Fruit fly (Drosophila melanogaster) whole organism, prepupa: ENCODE results near the gene CG1542.

Experiments
- CG10631 ChIP-seq: fragments of 200-800 bp; sonication (Bioruptor generic); optimal IDR thresholded peaks from 2 replicates; lab custom pipeline; 2016; ENCODE audit warnings: missing biosample characterization, missing genetic modification characterization
- CG10669 ChIP-seq: fragments of 200-800 bp; sonication (Bioruptor generic); optimal IDR thresholded peaks from 3 replicates; lab custom pipeline; 2018; ENCODE audit warnings: missing biosample characterization, mild to moderate bottlenecking, missing genetic modification characterization, moderate library complexity
- CG11294 ChIP-seq: fragments of 200-800 bp; sonication (Bioruptor generic); IDR thresholded peaks from 2 replicates; pipeline ENCODE4 v1.3.6; 2022; ENCODE audit warnings: missing biosample characterization, missing genetic modification characterization
- CG11902 ChIP-seq: fragments of 200-800 bp; sonication (Bioruptor generic); optimal IDR thresholded peaks from 3 replicates; lab custom pipeline; 2016; ENCODE audit warnings: missing biosample characterization, missing genetic modification characterization
- CG15336 ChIP-seq: fragments of 200-800 bp; sonication (Bioruptor generic); IDR thresholded peaks from 2 replicates; pipeline ENCODE4 v1.3.6; 2022; ENCODE audit warnings: missing biosample characterization, missing genetic modification characterization
- CG1621 ChIP-seq: fragments of 200-800 bp; sonication (Bioruptor generic); optimal IDR thresholded peaks from 3 replicates; lab custom pipeline; 2018; ENCODE audit warnings: missing biosample characterization, mild to moderate bottlenecking, missing genetic modification characterization
- CG16779 ChIP-seq: fragments of 200-800 bp; sonication (Bioruptor generic); optimal IDR thresholded peaks from 3 replicates; lab custom pipeline; 2017; ENCODE audit warnings: missing biosample characterization, mild to moderate bottlenecking, missing genetic modification characterization
- CG3032 ChIP-seq: fragments of 200-800 bp; optimal IDR thresholded peaks from 2 replicates; lab custom pipeline; 2019; ENCODE audit warnings: missing biosample characterization, mild to moderate bottlenecking, missing genetic modification characterization, moderate library complexity
- CG31627 ChIP-seq: fragments of 200-800 bp; sonication (Bioruptor generic); optimal IDR thresholded peaks from 3 replicates; lab custom pipeline; 2016; ENCODE audit warnings: missing biosample characterization, missing genetic modification characterization
- CG32006 ChIP-seq: fragments of 200-800 bp; sonication (Bioruptor generic); optimal IDR thresholded peaks from 3 replicates; lab custom pipeline; 2017; ENCODE audit warnings: missing biosample characterization, mild to moderate bottlenecking, missing genetic modification characterization
- CG34406 ChIP-seq: fragments of 200-800 bp; sonication (Bioruptor generic); optimal IDR thresholded peaks from 3 replicates; lab custom pipeline; 2016; ENCODE audit warnings: missing biosample characterization, missing genetic modification characterization
- CG3919 ChIP-seq: fragments of 200-800 bp; sonication (Bioruptor generic); optimal IDR thresholded peaks from 3 replicates; lab custom pipeline; 2016; ENCODE audit warnings: missing biosample characterization, missing genetic modification characterization
- CG6163 ChIP-seq: fragments of 200-800 bp; sonication (Bioruptor generic); IDR thresholded peaks from 3 replicates; pipeline ENCODE4 v1.3.6; 2022; ENCODE audit warnings: missing biosample characterization, missing genetic modification characterization
- CG6276 ChIP-seq: fragments of 200-800 bp; sonication (Bioruptor generic); optimal IDR thresholded peaks from 2 replicates; lab custom pipeline; 2017; ENCODE audit warnings: missing biosample characterization, mild to moderate bottlenecking, missing genetic modification characterization
- CG6792 ChIP-seq: fragments of 200-800 bp; sonication (Bioruptor generic); optimal IDR thresholded peaks from 3 replicates; lab custom pipeline; 2016; ENCODE audit warnings: missing biosample characterization, missing genetic modification characterization
- CG6808 ChIP-seq: fragments of 200-800 bp; sonication (Bioruptor generic); optimal IDR thresholded peaks from 3 replicates; lab custom pipeline; 2017; ENCODE audit warnings: missing biosample characterization, missing genetic modification characterization, mild to moderate bottlenecking, moderate library complexity, missing genetic modification reagents
- CG6854 ChIP-seq: fragments of 200-800 bp; sonication (Bioruptor generic); optimal IDR thresholded peaks from 2 replicates; lab custom pipeline; 2017; ENCODE audit warnings: missing biosample characterization, mild to moderate bottlenecking, missing genetic modification characterization
- CG7368 ChIP-seq: fragments of 200-800 bp; sonication (Bioruptor generic); optimal IDR thresholded peaks from 3 replicates; lab custom pipeline; 2016; ENCODE audit warnings: missing biosample characterization, missing genetic modification characterization
- CG8119 ChIP-seq: fragments of 200-800 bp; sonication (Bioruptor generic); IDR thresholded peaks from 3 replicates; pipeline ENCODE4 v1.3.6; 2022; ENCODE audit warnings: missing biosample characterization, missing genetic modification characterization
- CG8319 ChIP-seq: fragments of 200-800 bp; sonication (Bioruptor generic); optimal IDR thresholded peaks from 3 replicates; lab custom pipeline; 2016; ENCODE audit warnings: missing biosample characterization, missing genetic modification characterization
- Eip78C ChIP-seq: fragments of 200-800 bp; sonication (Bioruptor generic); peaks from one replicate; lab custom pipeline; 2016; ENCODE audit warnings: missing biosample characterization, missing genetic modification characterization
- Ets21C ChIP-seq: fragments of 200-800 bp; sonication (Bioruptor generic); optimal IDR thresholded peaks from 3 replicates; lab custom pipeline; 2016; ENCODE audit warnings: missing biosample characterization, missing genetic modification characterization
- Ets96B ChIP-seq: fragments of 200-800 bp; optimal IDR thresholded peaks from 2 replicates; lab custom pipeline; 2019; ENCODE audit warnings: missing biosample characterization, mild to moderate bottlenecking, missing genetic modification characterization, moderate library complexity
- Hr39 ChIP-seq: fragments of 200-800 bp; sonication (Bioruptor generic); optimal IDR thresholded peaks from 2 replicates; lab custom pipeline; 2016; ENCODE audit warnings: missing biosample characterization, missing genetic modification characterization
- Hr4 ChIP-seq: fragments of 200-800 bp; sonication (Bioruptor generic); optimal IDR thresholded peaks from 3 replicates; lab custom pipeline; 2016; ENCODE audit warnings: missing biosample characterization, missing genetic modification characterization
- Lpt ChIP-seq: fragments of 200-800 bp; sonication (Bioruptor generic); optimal IDR thresholded peaks from 3 replicates; lab custom pipeline; 2016; ENCODE audit warnings: missing biosample characterization, missing genetic modification characterization
- Met ChIP-seq: fragments of 200-800 bp; sonication (Bioruptor generic); optimal IDR thresholded peaks from 3 replicates; lab custom pipeline; 2016; ENCODE audit warnings: missing biosample characterization, missing genetic modification characterization
- OdsH ChIP-seq: fragments of 200-800 bp; sonication (Bioruptor generic); optimal IDR thresholded peaks from 3 replicates; lab custom pipeline; 2016; ENCODE audit warnings: missing biosample characterization, missing genetic modification characterization
- Sox102F ChIP-seq: fragments of 200-800 bp; sonication (Bioruptor generic); optimal IDR thresholded peaks from 2 replicates; lab custom pipeline; 2016; ENCODE audit warnings: missing biosample characterization, mild to moderate bottlenecking, missing genetic modification characterization
- Sox15 ChIP-seq: fragments of 200-800 bp; sonication (Bioruptor generic); optimal IDR thresholded peaks from 3 replicates; lab custom pipeline; 2016; ENCODE audit warnings: missing biosample characterization, missing genetic modification characterization
- achi ChIP-seq: fragments of 200-800 bp; sonication (Bioruptor generic); optimal IDR thresholded peaks from 3 replicates; lab custom pipeline; 2016; ENCODE audit warnings: missing biosample characterization, missing genetic modification characterization
- acj6 ChIP-seq: fragments of 200-800 bp; sonication (Bioruptor generic); optimal IDR thresholded peaks from 3 replicates; lab custom pipeline; 2016; ENCODE audit warnings: missing biosample characterization, missing genetic modification characterization
- cyc ChIP-seq: fragments of 200-800 bp; sonication (Bioruptor generic); optimal IDR thresholded peaks from 3 replicates; lab custom pipeline; 2016; ENCODE audit warnings: missing biosample characterization, missing genetic modification characterization
- dac ChIP-seq: fragments of 200-800 bp; sonication (Bioruptor generic); optimal IDR thresholded peaks from 2 replicates; lab custom pipeline; 2017; ENCODE audit warnings: missing biosample characterization, mild to moderate bottlenecking, missing genetic modification characterization
- esn ChIP-seq: fragments of 200-800 bp; sonication (Bioruptor generic); optimal IDR thresholded peaks from 2 replicates; lab custom pipeline; 2016; ENCODE audit warnings: missing biosample characterization, mild to moderate bottlenecking, missing genetic modification characterization, moderate library complexity
- fd59A ChIP-seq: fragments of 200-800 bp; sonication (Bioruptor generic); optimal IDR thresholded peaks from 2 replicates; lab custom pipeline; 2017; ENCODE audit warnings: missing biosample characterization, mild to moderate bottlenecking, missing genetic modification characterization, missing genetic modification reagents
- fd85E ChIP-seq: fragments of 200-800 bp; sonication (Bioruptor generic); optimal IDR thresholded peaks from 3 replicates; lab custom pipeline; 2016; ENCODE audit warnings: missing biosample characterization, missing genetic modification characterization
- fkh ChIP-seq: fragments of 200-800 bp; sonication (Bioruptor generic); optimal IDR thresholded peaks from 3 replicates; lab custom pipeline; 2017; ENCODE audit warnings: missing biosample characterization, mild to moderate bottlenecking, missing genetic modification characterization, moderate library complexity
- lz ChIP-seq: fragments of 200-800 bp; sonication (Bioruptor generic); optimal IDR thresholded peaks from 3 replicates; lab custom pipeline; 2016; ENCODE audit warnings: missing biosample characterization, missing genetic modification characterization
- pdm3 ChIP-seq: fragments of 200-800 bp; sonication (Bioruptor generic); optimal IDR thresholded peaks from 3 replicates; lab custom pipeline; 2016; ENCODE audit warnings: missing biosample characterization, missing genetic modification characterization
- salr ChIP-seq, 2 experiments: fragments of 200-800 bp; sonication (Bioruptor generic); optimal IDR thresholded peaks; 3 replicates each; lab custom pipeline; 2016 to 2018; ENCODE audit warnings: missing biosample characterization in 2 of 2, missing genetic modification characterization in 2 of 2, mild to moderate bottlenecking in 1 of 2
- spab ChIP-seq: fragments of 200-800 bp; sonication (Bioruptor generic); optimal IDR thresholded peaks from 2 replicates; lab custom pipeline; 2017; ENCODE audit warnings: missing biosample characterization, mild to moderate bottlenecking, missing genetic modification characterization, missing genetic modification reagents
- ss ChIP-seq, 2 experiments: fragments of 200-800 bp; sonication (Bioruptor generic); optimal IDR thresholded peaks; 2 replicates in 1 of 2; 3 replicates in 1 of 2; lab custom pipeline; 2017 to 2018; ENCODE audit warnings: mild to moderate bottlenecking in 2 of 2, missing biosample characterization in 2 of 2, missing genetic modification characterization in 2 of 2, moderate library complexity in 1 of 2
- svp ChIP-seq: fragments of 200-800 bp; sonication (Bioruptor generic); peaks from one replicate; lab custom pipeline; 2016; ENCODE audit warnings: missing biosample characterization, missing genetic modification characterization
- topi ChIP-seq: fragments of 200-800 bp; sonication (Bioruptor generic); optimal IDR thresholded peaks from 3 replicates; lab custom pipeline; 2016; ENCODE audit warnings: missing biosample characterization, missing genetic modification characterization
- vri ChIP-seq: fragments of 200-800 bp; sonication (Bioruptor generic); optimal IDR thresholded peaks from 3 replicates; lab custom pipeline; 2016; ENCODE audit warnings: missing biosample characterization, mild to moderate bottlenecking, missing genetic modification characterization

CG1542 gene

dm6 chr3R:31250426-31251034, 37.3 kb downstream of the CG1542 start (continued):
- TF ChIP-seq Lpt (GFP tag; lab: Kevin White, UChicago), result no peak
- TF ChIP-seq CG10669 (GFP tag; lab: Kevin White, UChicago), result no peak
- TF ChIP-seq CG31627, result no peak
- peak; percentile 39 for TF ChIP-seq CG32006 (GFP tag; lab: Kevin White, UChicago)
- TF ChIP-seq topi (GFP tag; lab: Kevin White, UChicago), result no peak
- no peak for TF ChIP-seq ss (GFP tag; optimal IDR thresholded peaks at IDR 0.05; lab: Kevin White, UChicago)
- no peak for TF ChIP-seq spab (GFP tag; lab: Kevin White, UChicago)
- TF ChIP-seq Hr39 (GFP tag; lab: Kevin White, UChicago), result no peak
- TF ChIP-seq CG15336 (GFP tag; lab: Robert Waterston, UW), result no peak
- no peak for TF ChIP-seq CG6854 (GFP tag; lab: Kevin White, UChicago)
- TF ChIP-seq CG11294, result no peak
- no peak for TF ChIP-seq achi
- TF ChIP-seq fkh (GFP tag; lab: Kevin White, UChicago), result no peak
- TF ChIP-seq CG7368 (GFP tag; lab: Kevin White, UChicago), result no peak
- TF ChIP-seq pdm3 (GFP tag; lab: Kevin White, UChicago), result peak; percentile 33
- no peak for TF ChIP-seq dac
- TF ChIP-seq Sox102F (GFP tag; lab: Kevin White, UChicago), result no peak
- peak; percentile 11 for TF ChIP-seq CG10631
- no peak for TF ChIP-seq CG34406 (GFP tag; lab: Kevin White, UChicago)
- no peak for TF ChIP-seq acj6 (GFP tag; lab: Kevin White, UChicago)
- peak; percentile 16; the same call in 1 of the 3 replicates for TF ChIP-seq CG6163 (GFP tag; lab: Robert Waterston, UW)
- TF ChIP-seq svp (GFP tag; lab: Kevin White, UChicago), result no peak
- no peak for TF ChIP-seq CG3919 (GFP tag; lab: Kevin White, UChicago)
- no peak for TF ChIP-seq Ets96B (tag; lab: Kevin White, UChicago)
- TF ChIP-seq CG1621 (tag; lab: Kevin White, UChicago), result peak; percentile 8
- TF ChIP-seq CG8319, result no peak
- TF ChIP-seq cyc (GFP tag; lab: Kevin White, UChicago), result no peak
- no peak for TF ChIP-seq CG11902 (GFP tag; lab: Kevin White, UChicago)
- TF ChIP-seq Hr4 (GFP tag; lab: Kevin White, UChicago), result peak; percentile 49
- TF ChIP-seq Met (GFP tag; lab: Kevin White, UChicago), result no peak

dm6 chr3R:31251130-31251770, 38.0 kb downstream of the CG1542 start:
- TF ChIP-seq CG6854 (GFP tag; lab: Kevin White, UChicago) (no peak), CG16779 (tag; lab: Kevin White, UChicago) (no peak), Ets21C (no peak), CG34406 (GFP tag; lab: Kevin White, UChicago) (peak; percentile 31), Sox15 (no peak), CG11294 (0 out of 2 replicates have a peak, but pooled peaks have one; percentile 50), fkh (GFP tag; lab: Kevin White, UChicago) (no peak), fd59A (GFP tag; lab: Kevin White, UChicago) (no peak), ss (GFP tag; optimal IDR thresholded peaks at IDR 0.05; lab: Kevin White, UChicago) (no peak), cyc (GFP tag; lab: Kevin White, UChicago) (no peak), CG3032 (tag; lab: Kevin White, UChicago) (no peak), CG10669 (GFP tag; lab: Kevin White, UChicago) (no peak), CG1621 (tag; lab: Kevin White, UChicago) (no peak), salr (GFP tag; optimal IDR thresholded peaks at IDR 0.05; lab: Kevin White, UChicago) (peak in 1 of 2 experiments; percentile 47), CG8319 (no peak), CG6808 (no peak), vri (GFP tag; lab: Kevin White, UChicago) (no peak), esn (GFP tag; lab: Kevin White, UChicago) (peak; percentile 5), achi (no peak), CG6276 (GFP tag; lab: Kevin White, UChicago) (peak; percentile 84), Eip78C (GFP tag; lab: Kevin White, UChicago) (peak; percentile 85), CG7368 (GFP tag; lab: Kevin White, UChicago) (no peak), OdsH (GFP tag; lab: Kevin White, UChicago) (peak; percentile 44), svp (GFP tag; lab: Kevin White, UChicago) (no peak), Hr4 (GFP tag; lab: Kevin White, UChicago) (peak; percentile 92), fd85E (no peak), Hr39 (GFP tag; lab: Kevin White, UChicago) (no peak), dac (peak; percentile 16), CG10631 (no peak), spab (GFP tag; lab: Kevin White, UChicago) (no peak), CG8119 (GFP tag; lab: Robert Waterston, UW) (peak; percentile 87), lz (GFP tag; lab: Kevin White, UChicago) (no peak), CG6792 (GFP tag; lab: Kevin White, UChicago) (no peak), CG6163 (GFP tag; lab: Robert Waterston, UW) (peak; percentile 57)
